Fruit fly (Drosophila melanogaster): ENCODE data around the gene CG33281.

dm6 chr2L:3353791-3354190 is 29.8 kb downstream of the CG33281 start:
- TF ChIP-seq CTCF (optimal IDR thresholded peaks at IDR 0.05), result no peak
- no peak for TF ChIP-seq CG8478 (optimal IDR thresholded peaks at IDR 0.05)
